Fruit fly (Drosophila melanogaster): ENCODE data around the gene CG32119.

- no peak for TF ChIP-seq Myc (optimal IDR thresholded peaks at IDR 0.05)
- TF ChIP-seq h (optimal IDR thresholded peaks at IDR 0.05): no peak
- TF ChIP-seq psq (optimal IDR thresholded peaks at IDR 0.05): no peak
- TF ChIP-seq Sin3A (optimal IDR thresholded peaks at IDR 0.05): no peak
Measured at dm6 chr3L:13212196-13212595, 36.3 kb downstream of the CG32119 start.
